Worm (Caenorhabditis elegans) whole organism, L4 larva: ENCODE measurements around the gene sra-29.

Experiments
- F37D6.2 ChIP-seq: sonication (generic microtip); optimal IDR thresholded peaks from 2 replicates; lab custom pipeline; 2016; ENCODE audit warnings: mild to moderate bottlenecking, missing genetic modification characterization, missing compliant biosample characterization
- F44E2.7 ChIP-seq: fragments of 200-800 bp; sonication (Bioruptor generic); IDR thresholded peaks from 2 replicates; pipeline ENCODE4 v2.1.2; 2022; ENCODE audit warnings: missing genetic modification characterization, missing compliant biosample characterization
- F49E8.2 ChIP-seq: sonication (generic microtip); optimal IDR thresholded peaks from 2 replicates; lab custom pipeline; 2016; ENCODE audit warnings: missing compliant biosample characterization, mild to moderate bottlenecking, missing genetic modification characterization, borderline replicate concordance
- T26A8.4 ChIP-seq: fragments of 200-800 bp; sonication (Bioruptor generic); IDR thresholded peaks from 2 replicates; pipeline ENCODE4 v1.3.6; 2022; ENCODE audit warnings: missing genetic modification characterization, missing compliant biosample characterization
- Y48G9A.11 ChIP-seq: fragments of 200-800 bp; sonication (Bioruptor generic); IDR thresholded peaks from 2 replicates; pipeline ENCODE4 v1.3.6; 2022; ENCODE audit warnings: missing genetic modification reagents, missing genetic modification characterization, missing compliant biosample characterization
- Y5F2A.4 ChIP-seq: fragments of 200-800 bp; sonication (Bioruptor generic); optimal IDR thresholded peaks from 2 replicates; lab custom pipeline; 2018; ENCODE audit warnings: mild to moderate bottlenecking, missing genetic modification characterization, missing compliant biosample characterization
- ZK546.5 ChIP-seq, 2 experiments: sonication (generic microtip); optimal IDR thresholded peaks; 2 replicates each; lab custom pipeline; 2017; ENCODE audit warnings: missing biosample characterization in 2 of 2, missing genetic modification characterization in 2 of 2
- arid-1 ChIP-seq: fragments of 200-800 bp; sonication (Bioruptor generic); conservative IDR thresholded peaks from 2 replicates; pipeline ENCODE4 v1.3.6; 2022; ENCODE audit warnings: missing genetic modification reagents, missing genetic modification characterization, missing compliant biosample characterization
- ceh-20 ChIP-seq: fragments of 200-800 bp; sonication (Bioruptor generic); IDR thresholded peaks from 2 replicates; pipeline ENCODE4 v1.3.6; 2022; ENCODE audit warnings: missing genetic modification reagents, missing genetic modification characterization, missing compliant biosample characterization
- cey-2 ChIP-seq: sonication (generic microtip); optimal IDR thresholded peaks from 3 replicates; lab custom pipeline; 2017; ENCODE audit warnings: missing genetic modification characterization, mild to moderate bottlenecking, missing compliant biosample characterization, antibody characterized with exemption, borderline replicate concordance; ENCODE audit not compliant: insufficient read depth
- ctbp-1 ChIP-seq: fragments of 200-800 bp; sonication (Bioruptor generic); IDR thresholded peaks from 2 replicates; pipeline ENCODE4 v1.3.6; 2022; ENCODE audit warnings: missing genetic modification reagents, missing genetic modification characterization, missing compliant biosample characterization
- daf-12 ChIP-seq: fragments of 150-350 bp; optimal IDR thresholded peaks from 2 replicates; lab custom pipeline; 2014; ENCODE audit warnings: missing biosample characterization, missing genetic modification reagents, missing genetic modification characterization
- daf-16 ChIP-seq, 3 experiments: sonication (generic microtip); optimal IDR thresholded peaks; 2 replicates each; lab custom pipeline; 2016 to 2017; ENCODE audit warnings: missing genetic modification characterization in 3 of 3, missing genetic modification reagents in 3 of 3, mild to moderate bottlenecking in 2 of 3, missing compliant biosample characterization in 2 of 3, missing biosample characterization in 1 of 3, moderate library complexity in 1 of 3
- dmd-6 ChIP-seq: fragments of 200-800 bp; sonication (Bioruptor generic); IDR thresholded peaks from 2 replicates; pipeline ENCODE4 v1.3.6; 2022; ENCODE audit warnings: missing genetic modification reagents, missing genetic modification characterization, missing compliant biosample characterization
- dmd-9 ChIP-seq: fragments of 200-800 bp; sonication (Bioruptor generic); IDR thresholded peaks from 2 replicates; pipeline ENCODE4 v1.3.6; 2022; ENCODE audit warnings: missing genetic modification reagents, missing genetic modification characterization, missing compliant biosample characterization
- egl-43 ChIP-seq: fragments of 200-800 bp; sonication (Bioruptor generic); IDR thresholded peaks from 2 replicates; pipeline ENCODE4 v1.3.6; 2022; ENCODE audit warnings: missing genetic modification reagents, missing genetic modification characterization, missing compliant biosample characterization
- fos-1 ChIP-seq: fragments of 150-350 bp; optimal IDR thresholded peaks from 2 replicates; lab custom pipeline; 2014; ENCODE audit warnings: missing biosample characterization, missing genetic modification characterization
- gei-8 ChIP-seq: fragments of 200-800 bp; sonication (Bioruptor generic); optimal IDR thresholded peaks from 2 replicates; lab custom pipeline; 2018; ENCODE audit warnings: mild to moderate bottlenecking, missing genetic modification characterization, missing compliant biosample characterization
- hif-1 ChIP-seq, 2 experiments: sonication (generic microtip); optimal IDR thresholded peaks; 2 replicates each; lab custom pipeline; 2016 to 2017; ENCODE audit warnings: missing compliant biosample characterization in 2 of 2, missing genetic modification characterization in 2 of 2, missing genetic modification reagents in 2 of 2, missing genotype in 2 of 2, mild to moderate bottlenecking in 1 of 2
- lim-7 ChIP-seq: fragments of 200-800 bp; sonication (Bioruptor generic); IDR thresholded peaks from 2 replicates; pipeline ENCODE4 v1.3.6; 2022; ENCODE audit warnings: missing genetic modification characterization, missing compliant biosample characterization
- lin-13 ChIP-seq: fragments of 150-350 bp; optimal IDR thresholded peaks from 2 replicates; lab custom pipeline; 2014; ENCODE audit warnings: missing biosample characterization, missing genetic modification reagents, missing genetic modification characterization
- lin-38 ChIP-seq: fragments of 200-800 bp; sonication (Bioruptor generic); IDR thresholded peaks from 2 replicates; pipeline ENCODE4 v1.3.6; 2022; ENCODE audit warnings: missing genetic modification reagents, missing genetic modification characterization, missing compliant biosample characterization
- lsy-2 ChIP-seq, 2 experiments: fragments of 150-350 bp in 1 of 2; sonication (generic microtip) in 1 of 2; optimal IDR thresholded peaks; 2 replicates each; lab custom pipeline; 2014 to 2017; ENCODE audit warnings: missing biosample characterization in 2 of 2, missing genetic modification characterization in 2 of 2
- madf-9 ChIP-seq: fragments of 200-800 bp; sonication (Bioruptor generic); conservative IDR thresholded peaks from 2 replicates; pipeline ENCODE4 v1.3.6; 2022; ENCODE audit warnings: missing genetic modification reagents, missing genetic modification characterization, missing compliant biosample characterization
- mes-2 ChIP-seq: sonication (generic microtip); optimal IDR thresholded peaks from 2 replicates; lab custom pipeline; 2016; ENCODE audit warnings: missing genotype, mild to moderate bottlenecking, missing genetic modification characterization, missing compliant biosample characterization; ENCODE audit not compliant: poor library complexity, severe bottlenecking
- nhr-28 ChIP-seq: fragments of 150-350 bp; optimal IDR thresholded peaks from 2 replicates; lab custom pipeline; 2014; ENCODE audit warnings: missing biosample characterization, missing genetic modification characterization
- nhr-6 ChIP-seq: fragments of 150-350 bp; optimal IDR thresholded peaks from 2 replicates; lab custom pipeline; 2014; ENCODE audit warnings: missing biosample characterization, missing genetic modification characterization
- nhr-76 ChIP-seq: fragments of 150-350 bp; optimal IDR thresholded peaks from 2 replicates; lab custom pipeline; 2014; ENCODE audit warnings: missing biosample characterization, missing genetic modification characterization
- pha-4 ChIP-seq, 2 experiments: fragments of 150-350 bp in 1 of 2; fragments of 200-800 bp in 1 of 2; sonication (Bioruptor generic) in 1 of 2; IDR thresholded peaks in 1 of 2; optimal IDR thresholded peaks in 1 of 2; 2 replicates each; pipeline versions ENCODE4 v1.3.6 to Lab custom; 2014 to 2022; ENCODE audit warnings: missing genetic modification characterization in 2 of 2, missing genetic modification reagents in 2 of 2, missing biosample characterization in 1 of 2, missing compliant biosample characterization in 1 of 2
- php-3 ChIP-seq: fragments of 200-800 bp; sonication (Bioruptor generic); IDR thresholded peaks from 2 replicates; pipeline ENCODE4 v1.3.6; 2022; ENCODE audit warnings: missing genetic modification reagents, missing genetic modification characterization, missing compliant biosample characterization
- pqm-1 ChIP-seq: sonication (generic microtip); optimal IDR thresholded peaks from 2 replicates; lab custom pipeline; 2017; ENCODE audit warnings: missing biosample characterization, missing genetic modification characterization
- rbr-2 ChIP-seq: sonication (generic microtip); optimal IDR thresholded peaks from 2 replicates; lab custom pipeline; 2016; ENCODE audit warnings: missing genotype, missing genetic modification characterization, missing compliant biosample characterization
- snpc-1.2 ChIP-seq: fragments of 200-800 bp; sonication (Bioruptor generic); IDR thresholded peaks from 2 replicates; pipeline ENCODE4 v1.3.6; 2022; ENCODE audit warnings: missing genetic modification reagents, missing genetic modification characterization, missing compliant biosample characterization
- snpc-4 ChIP-seq: fragments of 150-350 bp; optimal IDR thresholded peaks from 2 replicates; lab custom pipeline; 2014; ENCODE audit warnings: missing biosample characterization, missing genetic modification characterization
- spr-1 ChIP-seq: sonication (generic microtip); optimal IDR thresholded peaks from 2 replicates; lab custom pipeline; 2016; ENCODE audit warnings: mild to moderate bottlenecking, missing genetic modification characterization, missing compliant biosample characterization
- unc-130 ChIP-seq: sonication (generic microtip); optimal IDR thresholded peaks from 2 replicates; lab custom pipeline; 2016; ENCODE audit warnings: missing genetic modification reagents, missing genetic modification characterization, missing compliant biosample characterization
- zfp-2 ChIP-seq: sonication (generic microtip); optimal IDR thresholded peaks from 2 replicates; lab custom pipeline; 2016; ENCODE audit warnings: mild to moderate bottlenecking, missing genetic modification characterization, missing compliant biosample characterization
- zip-11 ChIP-seq: fragments of 200-800 bp; sonication (Bioruptor generic); IDR thresholded peaks from 2 replicates; pipeline ENCODE4 v1.3.6; 2022; ENCODE audit warnings: missing genetic modification characterization, missing compliant biosample characterization
- zip-2 ChIP-seq: fragments of 150-350 bp; optimal IDR thresholded peaks from 2 replicates; lab custom pipeline; 2014; ENCODE audit warnings: missing biosample characterization, missing genetic modification characterization
- ztf-11 ChIP-seq: fragments of 150-350 bp; optimal IDR thresholded peaks from 2 replicates; lab custom pipeline; 2014; ENCODE audit warnings: missing biosample characterization, missing genetic modification characterization

sra-29 gene

DNA sequence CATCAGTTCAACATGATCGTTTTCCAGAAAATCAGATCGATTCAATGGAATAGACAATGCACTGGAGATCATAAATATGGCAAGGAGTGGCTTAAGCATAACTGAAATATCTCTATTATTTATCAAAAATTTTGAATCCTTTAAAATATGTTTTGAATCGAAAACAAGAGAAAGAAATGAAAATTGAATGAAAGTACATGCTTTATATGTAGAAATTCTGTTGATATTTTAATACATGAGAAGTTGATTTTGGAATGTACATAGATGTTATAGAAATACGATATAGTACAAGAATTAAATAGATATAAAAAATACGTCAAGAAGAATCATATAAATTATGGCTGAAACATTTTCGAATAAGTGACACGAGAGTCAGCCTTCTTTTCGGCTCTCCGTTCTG, 16.7 kb upstream of the sra-29 start, which contains the start of gene C56C10.9:
C56C10.9 (minus strand) TSS at position 101 of the 400 bp plus-strand sequence.
- TF ChIP-seq madf-9 (GFP tag; lab: Robert Waterston, UW) (no peak), pha-4 (GFP tag; IDR thresholded peaks at IDR 0.05; lab: Robert Waterston, UW) (no peak), pha-4 (tag; optimal IDR thresholded peaks at IDR 0.05; lab: Kevin White, UChicago) (no peak), ceh-20 (GFP tag; lab: Robert Waterston, UW) (no peak), nhr-28 (tag; lab: Kevin White, UChicago) (no peak), Y5F2A.4 (GFP tag; lab: Kevin White, UChicago) (no peak), Y48G9A.11 (GFP tag; lab: Robert Waterston, UW) (no peak), unc-130 (GFP tag; lab: Kevin White, UChicago) (no peak), zip-11 (GFP tag; lab: Robert Waterston, UW) (no peak)

DNA sequence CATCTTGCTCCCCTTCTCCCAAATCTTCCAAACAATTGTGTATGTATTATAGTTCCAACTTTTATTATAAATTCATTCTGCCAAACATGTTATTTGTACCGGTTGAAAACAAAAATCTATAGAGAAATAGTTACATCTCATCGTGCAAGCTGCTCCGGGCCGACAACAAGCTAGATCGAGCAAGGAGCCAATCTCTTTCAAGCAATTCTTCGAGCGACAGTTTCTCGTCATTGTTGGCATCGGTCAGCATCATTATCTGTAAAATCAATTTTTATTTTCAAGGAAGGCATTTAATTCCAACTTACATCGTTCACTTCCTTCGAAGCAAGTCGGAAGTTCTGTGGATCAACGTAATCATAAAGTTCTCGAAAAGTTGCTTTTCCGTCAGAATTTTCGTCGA, 15.5 kb upstream of the sra-29 start:
- TF ChIP-seq lsy-2 (tag; optimal IDR thresholded peaks at IDR 0.05; lab: Kevin White, UChicago) (no peak), arid-1 (peak; percentile 47; the same call in 1 of the 2 replicates), cey-2 (tag; lab: Kevin White, UChicago) (no peak), dmd-9 (GFP tag; lab: Robert Waterston, UW) (no peak), Y48G9A.11 (GFP tag; lab: Robert Waterston, UW) (peak; percentile 50; the same call in 1 of the 2 replicates), lin-38 (GFP tag; lab: Robert Waterston, UW) (peak; percentile 41), snpc-1.2 (peak; percentile 8; the same call in 1 of the 2 replicates), daf-16 (GFP tag; optimal IDR thresholded peaks at IDR 0.05; lab: Kevin White, UChicago) (no peak), daf-16 (tag; optimal IDR thresholded peaks at IDR 0.05; lab: Kevin White, UChicago) (peak; percentile 19), T26A8.4 (GFP tag; lab: Robert Waterston, UW) (peak; percentile 30; the same call in 1 of the 2 replicates)

DNA sequence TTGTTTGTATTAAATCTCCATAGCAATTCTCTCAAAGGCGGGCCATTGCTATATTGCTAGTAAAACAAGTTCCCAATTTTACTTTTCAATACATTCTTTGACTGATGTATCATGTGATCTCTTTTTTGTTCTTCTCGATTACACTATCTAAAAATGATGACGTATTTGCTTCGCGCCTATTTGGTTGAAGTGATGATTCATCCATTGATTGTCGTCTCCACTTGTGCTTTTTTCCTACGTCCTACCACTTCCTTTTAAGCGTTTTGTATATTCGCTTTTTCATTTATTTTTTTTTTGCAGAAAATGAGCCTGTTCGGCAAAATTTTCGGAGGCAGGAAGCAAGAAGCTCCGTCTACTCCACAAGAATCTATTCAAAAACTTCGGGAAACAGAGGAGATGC, 13.9 kb upstream of the sra-29 start, which contains the start of gene vps-32.1:
vps-32.1 (plus strand) TSS at position 301 of the 400 bp plus-strand sequence.
- TF ChIP-seq dmd-9 (GFP tag; lab: Robert Waterston, UW): 0 out of 2 replicates have a peak, but pooled peaks have one; percentile 18
- peak; percentile 30 for TF ChIP-seq dmd-6 (GFP tag; lab: Robert Waterston, UW)
- TF ChIP-seq lsy-2 (tag; optimal IDR thresholded peaks at IDR 0.05; lab: Kevin White, UChicago): peak in 1 of 2 experiments; percentile 6
- no peak for TF ChIP-seq ctbp-1 (GFP tag; lab: Robert Waterston, UW)
- no peak for TF ChIP-seq zfp-2 (tag; lab: Kevin White, UChicago)
- TF ChIP-seq daf-16 (GFP tag; optimal IDR thresholded peaks at IDR 0.05; lab: Kevin White, UChicago): no peak
- TF ChIP-seq daf-16 (tag; optimal IDR thresholded peaks at IDR 0.05; lab: Kevin White, UChicago): peak; percentile 34
- peak; percentile 1 for TF ChIP-seq nhr-6 (tag; lab: Kevin White, UChicago)
- TF ChIP-seq mes-2 (tag; lab: Kevin White, UChicago): no peak
- TF ChIP-seq fos-1 (tag; lab: Kevin White, UChicago): peak; percentile 42

DNA sequence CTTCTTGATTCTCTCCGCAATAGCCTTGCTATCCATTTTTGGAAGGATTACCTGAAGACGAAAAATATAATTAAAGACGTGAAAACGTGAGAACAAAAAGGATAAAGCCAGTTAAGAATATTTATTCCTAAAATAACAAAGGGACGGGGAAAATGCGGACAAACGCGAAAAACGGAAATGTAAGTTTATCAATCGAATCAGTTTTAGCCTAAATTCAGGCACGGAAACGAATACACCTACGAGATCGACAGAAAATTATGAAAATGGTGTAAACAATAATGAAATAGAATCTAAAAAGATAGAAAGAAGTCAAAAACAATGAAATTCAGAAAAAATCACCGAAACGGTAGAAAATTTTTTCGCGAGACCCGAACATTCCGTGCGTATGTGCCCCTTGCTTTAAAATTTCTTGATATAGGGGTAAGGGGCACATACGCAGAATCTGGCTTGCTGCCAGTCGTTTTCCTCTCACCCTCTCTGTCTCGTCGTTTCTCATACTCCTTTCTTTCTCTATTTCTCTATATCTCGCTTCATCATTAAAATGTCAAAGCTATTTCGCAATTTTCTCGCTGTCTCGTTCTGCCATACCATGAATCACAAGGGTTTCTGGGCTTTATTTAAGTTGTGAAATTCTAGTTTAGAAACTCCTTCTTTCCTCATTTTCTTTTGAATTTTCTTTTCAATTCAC, 13.2 kb upstream of the sra-29 start, which contains the start of gene icd-1:
icd-1 (minus strand) TSS at position 51 of the 688 bp plus-strand sequence.
- peak; percentile 93 for TF ChIP-seq php-3 (GFP tag; lab: Robert Waterston, UW)
- TF ChIP-seq snpc-4 (tag; lab: Kevin White, UChicago): no peak
- TF ChIP-seq lsy-2 (tag; optimal IDR thresholded peaks at IDR 0.05; lab: Kevin White, UChicago): peak; percentile 91 to 95
- TF ChIP-seq zip-11 (GFP tag; lab: Robert Waterston, UW): no peak
- TF ChIP-seq egl-43 (GFP tag; lab: Robert Waterston, UW): peak; percentile 78
- TF ChIP-seq F44E2.7 (GFP tag; lab: Robert Waterston, UW): no peak
- peak; percentile 91 for TF ChIP-seq lin-38 (GFP tag; lab: Robert Waterston, UW)
- TF ChIP-seq gei-8 (GFP tag; lab: Kevin White, UChicago): peak; percentile 59
- peak in 1 of 2 experiments; percentile 51 for TF ChIP-seq ZK546.5 (tag; optimal IDR thresholded peaks at IDR 0.05; lab: Kevin White, UChicago)
- TF ChIP-seq Y48G9A.11 (GFP tag; lab: Robert Waterston, UW): peak; percentile 73
- no peak for TF ChIP-seq ztf-11
- no peak for TF ChIP-seq daf-12
- peak; percentile 92 for TF ChIP-seq lin-13
- peak; percentile 84 for TF ChIP-seq F49E8.2 (tag; lab: Kevin White, UChicago)
- peak; percentile 64 for TF ChIP-seq snpc-1.2
- TF ChIP-seq spr-1 (tag; lab: Kevin White, UChicago): peak; percentile 81
- TF ChIP-seq unc-130 (GFP tag; lab: Kevin White, UChicago): peak; percentile 89
- no peak for TF ChIP-seq lim-7 (GFP tag; lab: Robert Waterston, UW)
- peak; percentile 47 to 83 for TF ChIP-seq hif-1 (tag; optimal IDR thresholded peaks at IDR 0.05; lab: Kevin White, UChicago)
- peak; percentile 75 for TF ChIP-seq zip-2 (tag; lab: Kevin White, UChicago)
- peak; percentile 86 for TF ChIP-seq F37D6.2 (tag; lab: Kevin White, UChicago)
- TF ChIP-seq rbr-2: peak; percentile 95
- peak; percentile 55 for TF ChIP-seq nhr-76 (tag; lab: Kevin White, UChicago)
- TF ChIP-seq pqm-1: peak; percentile 10
